Fruit fly (Drosophila melanogaster): ENCODE measurements around the gene CG4174.

Gene CG4174

dm6 chr3L:18607162-18607561 lies 10.6 kb downstream of the CG4174 start, which contains the start of gene CG18231:
TSS of gene CG18231 (plus strand) at chr3L:18607462.
- TF ChIP-seq CG10348 (GFP tag; IDR thresholded peaks at IDR 0.05), result no peak
- no peak for TF ChIP-seq CG8301 (tag; optimal IDR thresholded peaks at IDR 0.05)
- no peak for TF ChIP-seq CG17806 (tag; optimal IDR thresholded peaks at IDR 0.05)
- no peak for TF ChIP-seq CG9948 (tag; optimal IDR thresholded peaks at IDR 0.05)
- TF ChIP-seq rn (GFP tag; IDR thresholded peaks at IDR 0.05), result no peak
- no peak for TF ChIP-seq CG34367 (tag; optimal IDR thresholded peaks at IDR 0.05)
- no peak for TF ChIP-seq CG14655 (GFP tag; optimal IDR thresholded peaks at IDR 0.05)
- no peak for TF ChIP-seq Pif1B (GFP tag; optimal IDR thresholded peaks at IDR 0.05)
- TF ChIP-seq fd96Ca (GFP tag; IDR thresholded peaks at IDR 0.05), result no peak
- TF ChIP-seq CG13204 (GFP tag; optimal IDR thresholded peaks at IDR 0.05), result no peak
- no peak for TF ChIP-seq CG15710 (tag; optimal IDR thresholded peaks at IDR 0.05)

dm6 chr3L:18605172-18605571 lies 12.6 kb downstream of the CG4174 start, which contains the start of gene CG18233:
TSS of gene CG18233 (plus strand) at chr3L:18605472.
- no peak for TF ChIP-seq CG8159 (tag; optimal IDR thresholded peaks at IDR 0.05)
- no peak for TF ChIP-seq CG14655 (GFP tag; optimal IDR thresholded peaks at IDR 0.05)
- TF ChIP-seq D1 (tag; optimal IDR thresholded peaks at IDR 0.05), result no peak
- TF ChIP-seq CG12605 (GFP tag; IDR thresholded peaks at IDR 0.05), result no peak
- TF ChIP-seq CG9948 (tag; optimal IDR thresholded peaks at IDR 0.05), result no peak
- no peak for TF ChIP-seq CG15710 (tag; optimal IDR thresholded peaks at IDR 0.05)
- no peak for TF ChIP-seq CG13204 (GFP tag; optimal IDR thresholded peaks at IDR 0.05)
- no peak for TF ChIP-seq fd96Ca (GFP tag; IDR thresholded peaks at IDR 0.05)
- TF ChIP-seq CG34367 (tag; optimal IDR thresholded peaks at IDR 0.05), result no peak
- TF ChIP-seq CG17806 (tag; optimal IDR thresholded peaks at IDR 0.05), result no peak
- no peak for TF ChIP-seq rn (GFP tag; IDR thresholded peaks at IDR 0.05)
- no peak for TF ChIP-seq gl (tag; optimal IDR thresholded peaks at IDR 0.05)
- TF ChIP-seq Snoo (tag; optimal IDR thresholded peaks at IDR 0.05), result no peak
- no peak for TF ChIP-seq CG32121 (GFP tag; IDR thresholded peaks at IDR 0.05)
- TF ChIP-seq CG4496 (GFP tag; IDR thresholded peaks at IDR 0.05), result no peak
- no peak for TF ChIP-seq CG10348 (GFP tag; IDR thresholded peaks at IDR 0.05)
- TF ChIP-seq CG8301 (tag; optimal IDR thresholded peaks at IDR 0.05), result no peak
- TF ChIP-seq Pif1A (GFP tag; optimal IDR thresholded peaks at IDR 0.05), result no peak
- no peak for TF ChIP-seq Pif1B (GFP tag; optimal IDR thresholded peaks at IDR 0.05)
- no peak for TF ChIP-seq Ets98B (GFP tag; IDR thresholded peaks at IDR 0.05)

- TF ChIP-seq CG8159 (tag; optimal IDR thresholded peaks at IDR 0.05), result no peak
- no peak for TF ChIP-seq gl (tag; optimal IDR thresholded peaks at IDR 0.05)
- TF ChIP-seq Pif1B (GFP tag; optimal IDR thresholded peaks at IDR 0.05), result no peak
- TF ChIP-seq CG34367 (tag; optimal IDR thresholded peaks at IDR 0.05), result no peak
- no peak for TF ChIP-seq D1 (tag; optimal IDR thresholded peaks at IDR 0.05)
- TF ChIP-seq CG13204 (GFP tag; optimal IDR thresholded peaks at IDR 0.05), result no peak
- no peak for TF ChIP-seq CG8301 (tag; optimal IDR thresholded peaks at IDR 0.05)
- no peak for TF ChIP-seq CG32121 (GFP tag; IDR thresholded peaks at IDR 0.05)
- TF ChIP-seq CG9948 (tag; optimal IDR thresholded peaks at IDR 0.05), result no peak
Measured at dm6 chr3L:18603125-18603524, 14.6 kb downstream of the CG4174 start, which contains the start of gene CG18234. TSS of gene CG18234 (plus strand) at chr3L:18603425.

dm6 chr3L:18593671-18594070 lies 24.1 kb downstream of the CG4174 start, which contains the start of gene term:
TSS of gene term (minus strand) at chr3L:18593771.
- TF ChIP-seq gl (tag; optimal IDR thresholded peaks at IDR 0.05) (no peak), EcR (GFP tag; optimal IDR thresholded peaks at IDR 0.05) (no peak), CG34367 (tag; optimal IDR thresholded peaks at IDR 0.05) (no peak), Ets98B (GFP tag; IDR thresholded peaks at IDR 0.05) (no peak), CG4496 (GFP tag; IDR thresholded peaks at IDR 0.05) (no peak), CG32121 (GFP tag; IDR thresholded peaks at IDR 0.05) (no peak), CG17806 (tag; optimal IDR thresholded peaks at IDR 0.05) (no peak), CG14655 (GFP tag; optimal IDR thresholded peaks at IDR 0.05) (no peak)

dm6 chr3L:18588387-18588786 lies 29.4 kb downstream of the CG4174 start, which contains the start of gene CG7271:
TSS of gene CG7271 (plus strand) at chr3L:18588759.
- TF ChIP-seq CG13204 (GFP tag; optimal IDR thresholded peaks at IDR 0.05) (no peak), CG34367 (tag; optimal IDR thresholded peaks at IDR 0.05) (no peak), Pif1B (GFP tag; optimal IDR thresholded peaks at IDR 0.05) (no peak), Pif1A (GFP tag; optimal IDR thresholded peaks at IDR 0.05) (no peak), EcR (GFP tag; optimal IDR thresholded peaks at IDR 0.05) (no peak), CG17806 (tag; optimal IDR thresholded peaks at IDR 0.05) (no peak)

dm6 chr3L:18559958-18560357 lies 57.8 kb downstream of the CG4174 start, which contains the start of gene AstC-R1:
TSS of gene AstC-R1 (plus strand) at chr3L:18560258.
- TF ChIP-seq Snoo (tag; optimal IDR thresholded peaks at IDR 0.05), result no peak
- peak; percentile 59; the same call in 2 of the 3 replicates for TF ChIP-seq CG4496 (GFP tag; IDR thresholded peaks at IDR 0.05)
- peak; percentile 34 for TF ChIP-seq CG14655 (GFP tag; optimal IDR thresholded peaks at IDR 0.05)

Measured in whole organism, pupa.